Worm (Caenorhabditis elegans): ENCODE results near the gene nsy-7.
A peak's percentile ranks its signal among the peaks of the same experiment; 100 is the strongest.

The nsy-7 gene

ce11 chrIV:8068280-8068679 is 18.2 kb downstream of the nsy-7 start (continued):
- no peak for TF ChIP-seq blmp-1 (tag; optimal IDR thresholded peaks at IDR 0.05)
- TF ChIP-seq efl-3 (GFP tag; optimal IDR thresholded peaks at IDR 0.05): no peak

- TF ChIP-seq lin-39 (tag; optimal IDR thresholded peaks at IDR 0.05): no peak
- peak in 1 of 3 experiments; percentile 41 for TF ChIP-seq ceh-82 (tag; optimal IDR thresholded peaks at IDR 0.05)
- no peak for TF ChIP-seq grh-1 (GFP tag; IDR thresholded peaks at IDR 0.05)
- peak; percentile 12 for TF ChIP-seq nhr-71 (tag; optimal IDR thresholded peaks at IDR 0.05)
- peak; percentile 57 for TF ChIP-seq nhr-20 (tag; optimal IDR thresholded peaks at IDR 0.05)
- TF ChIP-seq nhr-19 (GFP tag; conservative IDR thresholded peaks at IDR 0.05): no peak; the same call in 1 of the 2 replicates
- peak; percentile 90 for TF ChIP-seq nhr-85 (tag)
- TF ChIP-seq nhr-84 (tag; optimal IDR thresholded peaks at IDR 0.05): no peak
- peak; percentile 47 for TF ChIP-seq snu-23 (GFP tag; optimal IDR thresholded peaks at IDR 0.05)
- peak in 1 of 3 experiments; percentile 23 for TF ChIP-seq dpl-1 (GFP tag; optimal IDR thresholded peaks at IDR 0.05)
- peak; percentile 32 for TF ChIP-seq nhr-77 (tag; optimal IDR thresholded peaks at IDR 0.05)
- TF ChIP-seq zag-1 (tag; optimal IDR thresholded peaks at IDR 0.05): no peak
- peak in 1 of 2 experiments; percentile 34 for TF ChIP-seq lsy-2 (tag; optimal IDR thresholded peaks at IDR 0.05)
- TF ChIP-seq rnt-1 (tag; optimal IDR thresholded peaks at IDR 0.05): peak; percentile 40
- peak; percentile 8 for TF ChIP-seq swsn-7 (tag; optimal IDR thresholded peaks at IDR 0.05)
- no peak for TF ChIP-seq aha-1 (tag; optimal IDR thresholded peaks at IDR 0.05)
- TF ChIP-seq irx-1 (tag; optimal IDR thresholded peaks at IDR 0.05): no peak
- TF ChIP-seq efl-1 (optimal IDR thresholded peaks at IDR 0.05): no peak
- TF ChIP-seq efl-1 (GFP tag; optimal IDR thresholded peaks at IDR 0.05 in 1 of 2): peak in 1 of 2 experiments; percentile 89
- TF ChIP-seq skn-1 (tag; optimal IDR thresholded peaks at IDR 0.05): no peak
- TF ChIP-seq blmp-1 (tag; optimal IDR thresholded peaks at IDR 0.05): peak; percentile 82
- peak; percentile 92 for TF ChIP-seq lin-14 (GFP tag; optimal IDR thresholded peaks at IDR 0.05)
- TF ChIP-seq mep-1 (tag; optimal IDR thresholded peaks at IDR 0.05): peak; percentile 75
- peak in 2 of 6 experiments; percentile 24 to 27 for TF ChIP-seq elt-3 (tag; optimal IDR thresholded peaks at IDR 0.05)
- no peak for TF ChIP-seq pqm-1 (tag; optimal IDR thresholded peaks at IDR 0.05)
These were observed 18.7 kb downstream of the nsy-7 start for ce11 chrIV:8067745-8068144.

- peak; percentile 51 for TF ChIP-seq tbx-2 (tag; optimal IDR thresholded peaks at IDR 0.05)
- TF ChIP-seq isw-1 (GFP tag; IDR thresholded peaks at IDR 0.05): peak; percentile 18; the same call in 1 of the 2 replicates
- peak; percentile 18 to 42 for TF ChIP-seq efl-1 (optimal IDR thresholded peaks at IDR 0.05)
- no peak for TF ChIP-seq efl-1 (GFP tag; optimal IDR thresholded peaks at IDR 0.05 in 1 of 2)
- peak in 1 of 2 experiments; percentile 13 for TF ChIP-seq ztf-11 (tag; optimal IDR thresholded peaks at IDR 0.05)
- TF ChIP-seq swsn-7 (tag; optimal IDR thresholded peaks at IDR 0.05): peak; percentile 50
- TF ChIP-seq snu-23 (GFP tag; optimal IDR thresholded peaks at IDR 0.05): peak; percentile 52
- TF ChIP-seq unc-130 (tag; optimal IDR thresholded peaks at IDR 0.05): no peak
- peak; percentile 24 for TF ChIP-seq unc-86 (tag; optimal IDR thresholded peaks at IDR 0.05)
- peak; percentile 43 for TF ChIP-seq rnt-1 (tag; optimal IDR thresholded peaks at IDR 0.05)
- TF ChIP-seq nhr-71 (tag; optimal IDR thresholded peaks at IDR 0.05): peak; percentile 56
- peak; percentile 34 for TF ChIP-seq nhr-47 (tag; optimal IDR thresholded peaks at IDR 0.05)
- TF ChIP-seq ceh-82 (tag; optimal IDR thresholded peaks at IDR 0.05): peak in 2 of 3 experiments; percentile 11 to 44
- TF ChIP-seq lsy-2 (tag; optimal IDR thresholded peaks at IDR 0.05): peak in 1 of 2 experiments; percentile 63
- TF ChIP-seq fkh-8 (tag; optimal IDR thresholded peaks at IDR 0.05): peak; percentile 70
- TF ChIP-seq ets-5 (GFP tag; IDR thresholded peaks at IDR 0.05): no peak
- peak in 1 of 2 experiments; percentile 7 for TF ChIP-seq lin-35 (GFP tag; optimal IDR thresholded peaks at IDR 0.05)
- TF ChIP-seq C16A3.4 (tag; optimal IDR thresholded peaks at IDR 0.05): no peak
- peak; percentile 79 for TF ChIP-seq lin-14 (GFP tag; optimal IDR thresholded peaks at IDR 0.05)
- peak; percentile 18 for TF ChIP-seq xbp-1 (tag; optimal IDR thresholded peaks at IDR 0.05)
- peak; percentile 7 for TF ChIP-seq jun-1 (tag; optimal IDR thresholded peaks at IDR 0.05)
- TF ChIP-seq elt-2 (tag; optimal IDR thresholded peaks at IDR 0.05): no peak
- no peak for TF ChIP-seq efl-3 (GFP tag; optimal IDR thresholded peaks at IDR 0.05)
- TF ChIP-seq mep-1 (tag; optimal IDR thresholded peaks at IDR 0.05): peak; percentile 26
- no peak for TF ChIP-seq hlh-17 (GFP tag; optimal IDR thresholded peaks at IDR 0.05; ENCODE audit: borderline replicate concordance)
- TF ChIP-seq dsc-1 (tag; optimal IDR thresholded peaks at IDR 0.05): peak; percentile 31
- TF ChIP-seq lir-3 (tag; optimal IDR thresholded peaks at IDR 0.05; ENCODE audit: poor library complexity): peak; percentile 14
- TF ChIP-seq nhr-20 (tag; optimal IDR thresholded peaks at IDR 0.05): peak; percentile 26
These were observed 19.9 kb downstream of the nsy-7 start for ce11 chrIV:8066598-8066997.
